Worm (Caenorhabditis elegans): Measurements from ENCODE around the gene rpl-6.

ce11 chrIII:7241065-7241464 lies 32.8 kb downstream of the rpl-6 start, which contains the start of gene ztf-31:
- no peak for TF ChIP-seq lin-35 (GFP tag; optimal IDR thresholded peaks at IDR 0.05)
- no peak for TF ChIP-seq ama-1 (optimal IDR thresholded peaks at IDR 0.05)
- no peak for TF ChIP-seq ama-1 (GFP tag; optimal IDR thresholded peaks at IDR 0.05)
- TF ChIP-seq athp-1 (tag; optimal IDR thresholded peaks at IDR 0.05) = no peak
- no peak for TF ChIP-seq efl-1 (GFP tag; optimal IDR thresholded peaks at IDR 0.05)
- TF ChIP-seq dpl-1 (GFP tag; optimal IDR thresholded peaks at IDR 0.05) = no peak
- no peak for TF ChIP-seq pha-4 (tag; optimal IDR thresholded peaks at IDR 0.05)
- TF ChIP-seq mes-4 (tag; optimal IDR thresholded peaks at IDR 0.05) = no peak
- no peak for TF ChIP-seq lag-1 (GFP tag; IDR thresholded peaks at IDR 0.05)
- no peak for TF ChIP-seq F52B5.7 (tag; optimal IDR thresholded peaks at IDR 0.05)
- TF ChIP-seq rcor-1 (GFP tag; IDR thresholded peaks at IDR 0.05) = no peak
- TF ChIP-seq K11D2.4 (GFP tag; IDR thresholded peaks at IDR 0.05) = no peak
- no peak for TF ChIP-seq F57A8.1 (GFP tag; optimal IDR thresholded peaks at IDR 0.05)
- no peak for TF ChIP-seq nhr-90 (tag; optimal IDR thresholded peaks at IDR 0.05)

Measured in whole organism, young adult.